Worm (Caenorhabditis elegans) whole organism, L1 larva: Measurements from ENCODE around the gene W03B1.9.

Experiments
- ama-1 ChIP-seq: fragments of 150-350 bp; optimal IDR thresholded peaks from 2 replicates; lab custom pipeline; 2014
- elt-3 ChIP-seq, 6 experiments: fragments of 150-350 bp in 1 of 6; sonication (generic microtip); optimal IDR thresholded peaks; 2 replicates each; lab custom pipeline; 2017 to 2018; ENCODE audit warnings: missing biosample characterization in 6 of 6, missing genetic modification characterization in 6 of 6, inconsistent platforms in 1 of 6
- pag-3 ChIP-seq: sonication (generic microtip); optimal IDR thresholded peaks from 2 replicates; lab custom pipeline; 2017; ENCODE audit warnings: missing genetic modification characterization, mild to moderate bottlenecking, missing compliant biosample characterization, antibody characterized with exemption, borderline replicate concordance; ENCODE audit not compliant: insufficient read depth
- unc-130 ChIP-seq: fragments of 150-350 bp; optimal IDR thresholded peaks from 2 replicates; lab custom pipeline; 2017; ENCODE audit warnings: missing biosample characterization, missing genetic modification characterization, inconsistent platforms
- zip-4 ChIP-seq: fragments of 200-800 bp; sonication (Bioruptor generic); optimal IDR thresholded peaks from 2 replicates; lab custom pipeline; 2018; ENCODE audit warnings: mild to moderate bottlenecking, missing genetic modification characterization, moderate library complexity, missing compliant biosample characterization

DNA sequence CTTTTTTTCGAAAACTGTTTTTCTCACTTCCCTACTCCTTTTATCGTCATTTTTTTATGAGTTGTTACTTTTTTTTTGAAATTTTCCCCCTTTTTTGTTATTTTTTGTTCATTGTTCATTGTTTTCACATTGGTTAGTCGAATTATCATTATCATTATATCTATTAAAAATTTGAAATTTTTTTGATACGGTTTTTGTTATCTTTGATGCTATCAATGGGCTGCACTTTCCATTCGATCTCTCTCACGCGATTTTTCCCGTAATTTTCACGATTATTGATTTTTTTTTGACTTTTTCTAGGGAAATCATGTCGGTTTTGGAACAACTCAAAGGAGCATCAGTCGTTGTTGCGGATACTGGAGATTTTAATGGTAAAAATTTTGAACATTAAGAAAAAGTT is 29.6 kb upstream of the W03B1.9 start, which contains the start of gene tald-1:
- no peak for TF ChIP-seq ama-1
- no peak for TF ChIP-seq unc-130
- TF ChIP-seq elt-3 (tag; optimal IDR thresholded peaks at IDR 0.05; lab: Kevin White, UChicago): no peak
- no peak for TF ChIP-seq pag-3
- TF ChIP-seq zip-4 (GFP tag; lab: Kevin White, UChicago): no peak
